Worm (Caenorhabditis elegans): ENCODE measurements around the gene W01B6.3.
A peak's percentile ranks its signal among the peaks of the same experiment; 100 is the strongest.

Gene W01B6.3

DNA sequence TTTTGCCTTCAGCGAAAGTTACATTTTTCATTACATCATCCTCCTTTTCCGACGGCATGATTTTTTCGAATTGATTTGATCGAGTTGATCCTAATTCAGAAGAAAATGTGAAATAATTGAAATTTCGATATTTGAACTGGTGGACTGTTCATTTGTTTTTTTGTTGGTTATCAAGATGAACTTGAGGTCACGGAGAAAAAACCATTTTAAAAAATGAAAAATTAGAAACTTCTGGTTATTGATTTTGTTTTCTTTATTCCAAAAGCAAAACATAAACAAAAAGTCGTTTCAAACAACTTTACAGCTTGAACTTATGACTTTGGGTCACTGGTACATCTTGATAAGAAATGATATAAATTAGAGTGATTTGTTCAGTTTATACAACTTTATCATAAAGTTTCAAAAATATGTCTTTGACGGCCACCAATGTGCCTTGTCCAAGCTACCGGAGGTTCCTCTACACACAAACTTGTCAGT lies 2.6 kb upstream of the W01B6.3 start, which contains the start of the genes ttbk-4 and W01B6.4:
Gene ttbk-4, minus strand, starts transcription at position 101 of the 477 bp plus-strand sequence.
Gene W01B6.4, plus strand, starts transcription at position 427 of the 477 bp plus-strand sequence.
- TF ChIP-seq nhr-25 (tag; optimal IDR thresholded peaks at IDR 0.05) = no peak
- TF ChIP-seq elt-1 (tag; optimal IDR thresholded peaks at IDR 0.05) = no peak
- TF ChIP-seq unc-39 (tag; optimal IDR thresholded peaks at IDR 0.05) = no peak
- no peak for TF ChIP-seq hmg-11 (tag; optimal IDR thresholded peaks at IDR 0.05)
- TF ChIP-seq nhr-67 (tag; optimal IDR thresholded peaks at IDR 0.05) = no peak
- no peak for TF ChIP-seq nhr-12 (tag; optimal IDR thresholded peaks at IDR 0.05)
- no peak for TF ChIP-seq pha-4 (tag; optimal IDR thresholded peaks at IDR 0.05)
- TF ChIP-seq egl-5 (tag; optimal IDR thresholded peaks at IDR 0.05) = no peak
- TF ChIP-seq eor-1 (tag; optimal IDR thresholded peaks at IDR 0.05) = no peak
- TF ChIP-seq nhr-43 (tag; optimal IDR thresholded peaks at IDR 0.05; ENCODE audit: poor library complexity, severe bottlenecking) = no peak
- no peak for TF ChIP-seq nhr-23 (tag; optimal IDR thresholded peaks at IDR 0.05)
- no peak for TF ChIP-seq nfya-1 (tag; optimal IDR thresholded peaks at IDR 0.05; ENCODE audit: insufficient read depth)
- no peak for TF ChIP-seq mml-1 (tag; optimal IDR thresholded peaks at IDR 0.05)

DNA sequence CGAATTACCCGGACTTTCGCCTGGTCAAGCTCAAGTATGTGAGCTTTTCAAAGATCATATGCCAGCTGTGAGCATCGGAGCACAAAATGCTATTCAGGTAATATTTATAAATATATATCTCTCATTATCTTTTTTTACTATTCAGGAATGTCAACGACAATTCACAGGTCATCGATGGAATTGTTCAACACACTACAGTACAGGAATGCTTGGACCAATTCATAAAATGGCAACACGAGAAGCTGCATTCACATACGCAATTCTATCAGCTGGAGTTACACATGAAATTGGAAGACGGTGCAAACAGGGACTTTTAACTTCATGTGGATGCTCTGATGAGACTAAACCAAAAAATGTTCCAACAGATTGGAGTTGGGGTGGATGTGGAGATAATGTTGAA lies 4.2 kb downstream of the W01B6.3 start:
- no peak for TF ChIP-seq daf-12 (tag; optimal IDR thresholded peaks at IDR 0.05)

- no peak for TF ChIP-seq ama-1 (optimal IDR thresholded peaks at IDR 0.05)
- TF ChIP-seq nhr-77 (tag; optimal IDR thresholded peaks at IDR 0.05) = no peak
- TF ChIP-seq fkh-10 (GFP tag; optimal IDR thresholded peaks at IDR 0.05) = peak; percentile 94
These were observed 4.9 kb downstream of the W01B6.3 start, which contains the start of gene cwn-2 for ce11 chrIV:10067541-10067940. TSS of gene cwn-2 (plus strand) at chrIV:10067816.

DNA sequence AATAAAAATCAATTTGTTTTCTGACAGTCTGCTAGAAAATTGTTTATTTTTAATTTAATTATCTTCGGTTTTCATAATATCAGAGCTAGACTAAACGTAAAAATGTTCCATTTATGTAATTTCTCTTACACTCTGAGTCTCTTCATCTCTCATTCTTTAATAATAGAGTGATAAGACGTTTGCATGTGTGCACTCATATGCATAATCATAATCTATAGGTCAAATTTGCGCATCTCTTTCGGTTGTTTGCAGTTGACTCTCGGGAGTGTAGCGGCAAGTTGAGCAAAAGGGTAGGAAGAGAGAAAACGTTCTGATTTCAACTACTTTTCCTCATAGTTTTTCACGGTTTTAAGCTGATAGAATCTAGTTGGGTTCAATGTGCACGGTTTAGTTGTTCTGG lies 6.0 kb downstream of the W01B6.3 start:
- TF ChIP-seq elt-2 (tag; optimal IDR thresholded peaks at IDR 0.05) (peak; percentile 44), pqm-1 (tag; optimal IDR thresholded peaks at IDR 0.05) (peak; percentile 10), nhr-77 (tag; optimal IDR thresholded peaks at IDR 0.05) (no peak)

- TF ChIP-seq hmg-11 (tag; optimal IDR thresholded peaks at IDR 0.05) (no peak), mml-1 (tag; optimal IDR thresholded peaks at IDR 0.05) (no peak), jun-1 (tag; optimal IDR thresholded peaks at IDR 0.05) (no peak), unc-62 (GFP tag; optimal IDR thresholded peaks at IDR 0.05) (peak; percentile 36), lin-39 (tag; optimal IDR thresholded peaks at IDR 0.05) (peak; percentile 74), ceh-82 (tag; optimal IDR thresholded peaks at IDR 0.05) (no peak), aly-2 (tag; optimal IDR thresholded peaks at IDR 0.05) (no peak), ztf-11 (tag; optimal IDR thresholded peaks at IDR 0.05) (no peak), sea-2 (GFP tag; optimal IDR thresholded peaks at IDR 0.05) (no peak), nhr-12 (tag; optimal IDR thresholded peaks at IDR 0.05) (no peak), zag-1 (tag; optimal IDR thresholded peaks at IDR 0.05) (no peak)
These were observed 7.3 kb downstream of the W01B6.3 start for ce11 chrIV:10065159-10065558.

- TF ChIP-seq egl-5 (tag; optimal IDR thresholded peaks at IDR 0.05) (no peak), ceh-82 (tag; optimal IDR thresholded peaks at IDR 0.05) (no peak), pha-4 (tag; optimal IDR thresholded peaks at IDR 0.05) (no peak), ztf-4 (tag; optimal IDR thresholded peaks at IDR 0.05) (no peak), jun-1 (tag; optimal IDR thresholded peaks at IDR 0.05) (no peak)
These were observed 8.5 kb downstream of the W01B6.3 start for ce11 chrIV:10063941-10064340.

ce11 chrIV:10062728-10063127 lies 9.7 kb downstream of the W01B6.3 start, which contains the start of gene ipla-7:
TSS of gene ipla-7 (minus strand) at chrIV:10062849.
- TF ChIP-seq skn-1 (tag; optimal IDR thresholded peaks at IDR 0.05) (no peak), pqm-1 (tag; optimal IDR thresholded peaks at IDR 0.05) (peak; percentile 30), elt-2 (tag; optimal IDR thresholded peaks at IDR 0.05) (peak; percentile 14), lsy-12 (tag; optimal IDR thresholded peaks at IDR 0.05) (no peak), R02D3.7 (tag; optimal IDR thresholded peaks at IDR 0.05) (no peak), lin-39 (tag; optimal IDR thresholded peaks at IDR 0.05) (peak; percentile 4), nhr-76 (tag; optimal IDR thresholded peaks at IDR 0.05) (no peak), lin-15B (tag; optimal IDR thresholded peaks at IDR 0.05) (peak; percentile 12), fkh-10 (GFP tag; optimal IDR thresholded peaks at IDR 0.05) (peak; percentile 73), nfya-1 (tag; optimal IDR thresholded peaks at IDR 0.05; ENCODE audit: insufficient read depth) (peak; percentile 67), ZK546.5 (tag; optimal IDR thresholded peaks at IDR 0.05) (no peak), nhr-77 (tag; optimal IDR thresholded peaks at IDR 0.05) (no peak), ama-1 (optimal IDR thresholded peaks at IDR 0.05) (no peak), hmg-11 (tag; optimal IDR thresholded peaks at IDR 0.05) (peak; percentile 73), mdl-1 (tag; optimal IDR thresholded peaks at IDR 0.05) (no peak), nhr-28 (tag; optimal IDR thresholded peaks at IDR 0.05) (no peak), aly-2 (tag; optimal IDR thresholded peaks at IDR 0.05) (no peak), elt-1 (tag; optimal IDR thresholded peaks at IDR 0.05) (no peak), nhr-23 (tag; optimal IDR thresholded peaks at IDR 0.05) (no peak)

All from whole organism, L3 larva.